Fruit fly (Drosophila melanogaster) whole organism: ENCODE data around the gene rha.

Source experiments
- CG8478 ChIP-seq: fragments of >200 bp; optimal IDR thresholded peaks from 2 replicates; lab custom pipeline; 2018; ENCODE audit warnings: inconsistent platforms
- Dll ChIP-seq: fragments of >200 bp; optimal IDR thresholded peaks from 2 replicates; lab custom pipeline; 2017
- EcR ChIP-seq, 2 experiments: fragments of >200 bp; optimal IDR thresholded peaks; 2 replicates each; lab custom pipeline; 2017; ENCODE audit warnings: missing biosample characterization in 2 of 2, missing genetic modification characterization in 2 of 2, missing genetic modification reagents in 2 of 2
- pan ChIP-seq: fragments of >200 bp; optimal IDR thresholded peaks from 2 replicates; lab custom pipeline; 2017
- psq ChIP-seq: fragments of >200 bp; optimal IDR thresholded peaks from 2 replicates; lab custom pipeline; 2017
- usp ChIP-seq: fragments of >200 bp; optimal IDR thresholded peaks from 2 replicates; lab custom pipeline; 2017; ENCODE audit warnings: missing biosample characterization, missing genetic modification characterization, mixed read lengths

DNA sequence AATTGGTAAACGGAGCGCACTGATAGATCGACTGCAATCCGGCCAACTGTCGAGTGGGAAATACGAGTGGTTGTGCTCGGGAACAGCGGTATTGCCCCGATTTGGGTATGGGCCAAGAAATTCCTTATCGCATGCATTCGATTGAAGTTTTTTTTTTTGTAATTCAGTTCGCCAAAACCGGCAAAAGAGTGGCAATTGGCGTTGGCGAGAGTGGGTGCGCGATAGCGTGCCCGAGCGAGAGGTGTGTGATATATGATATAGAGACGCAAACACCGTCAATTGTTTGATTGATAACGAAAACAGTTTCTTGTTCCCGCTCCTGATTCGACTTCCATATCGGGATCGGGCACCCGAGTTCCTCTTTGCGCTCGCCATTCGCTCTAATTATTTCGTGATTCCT, 26.3 kb upstream of the rha start, which contains the start of gene CG31087:
- no peak for TF ChIP-seq CG8478 (lab: Kevin White, UChicago)
- TF ChIP-seq psq, result no peak
- TF ChIP-seq Dll, result no peak
- TF ChIP-seq usp (GFP tag; lab: Kevin White, UChicago), result no peak
- no peak for TF ChIP-seq EcR (GFP tag; optimal IDR thresholded peaks at IDR 0.05; lab: Kevin White, UChicago)
- no peak for TF ChIP-seq pan (lab: Kevin White, UChicago)
